Worm (Caenorhabditis elegans) whole organism, mixed stage, embryonic: ENCODE results near the gene T08D2.8.
"Not testable (repeated sequence)": the region's sequence is repeated elsewhere in the genome, so short reads cannot be mapped to it uniquely, and the experiment has no call there.

ENCODE experiments used
- blmp-1 ChIP-seq: fragments of 150-350 bp; optimal IDR thresholded peaks from 2 replicates; lab custom pipeline; 2014; ENCODE audit warnings: missing biosample characterization, missing genetic modification characterization
- elt-3 ChIP-seq: fragments of 150-350 bp; optimal IDR thresholded peaks from 2 replicates; lab custom pipeline; 2014; ENCODE audit warnings: missing biosample characterization, missing genetic modification characterization
- lin-13 ChIP-seq: fragments of 150-350 bp; optimal IDR thresholded peaks from 2 replicates; lab custom pipeline; 2014; ENCODE audit warnings: missing biosample characterization, missing genetic modification characterization
- lsy-2 ChIP-seq: fragments of 150-350 bp; optimal IDR thresholded peaks from 2 replicates; lab custom pipeline; 2014; ENCODE audit warnings: missing biosample characterization, missing genetic modification characterization
- nhr-76 ChIP-seq: sonication (generic microtip); optimal IDR thresholded peaks from 2 replicates; lab custom pipeline; 2017; ENCODE audit warnings: missing biosample characterization, missing genetic modification characterization
- pha-4 ChIP-seq: fragments of 150-350 bp; optimal IDR thresholded peaks from 2 replicates; lab custom pipeline; 2018; ENCODE audit warnings: missing biosample characterization, missing genetic modification reagents, missing genetic modification characterization
- snpc-4 ChIP-seq: fragments of 150-350 bp; optimal IDR thresholded peaks from 2 replicates; lab custom pipeline; 2014; ENCODE audit warnings: missing biosample characterization, missing genetic modification characterization

- not testable (repeated sequence) for TF ChIP-seq elt-3 (tag; lab: Kevin White, UChicago); lsy-2 (tag; lab: Kevin White, UChicago); nhr-76; blmp-1 (tag; lab: Kevin White, UChicago); lin-13 (tag; lab: Kevin White, UChicago); pha-4; snpc-4 (tag; lab: Kevin White, UChicago)
Observed at ce11 chrX:229374-229773, 36.7 kb downstream of the T08D2.8 start, which contains the start of gene AC8.3.
